Worm (Caenorhabditis elegans): ENCODE measurements around the gene ttr-42.

DNA sequence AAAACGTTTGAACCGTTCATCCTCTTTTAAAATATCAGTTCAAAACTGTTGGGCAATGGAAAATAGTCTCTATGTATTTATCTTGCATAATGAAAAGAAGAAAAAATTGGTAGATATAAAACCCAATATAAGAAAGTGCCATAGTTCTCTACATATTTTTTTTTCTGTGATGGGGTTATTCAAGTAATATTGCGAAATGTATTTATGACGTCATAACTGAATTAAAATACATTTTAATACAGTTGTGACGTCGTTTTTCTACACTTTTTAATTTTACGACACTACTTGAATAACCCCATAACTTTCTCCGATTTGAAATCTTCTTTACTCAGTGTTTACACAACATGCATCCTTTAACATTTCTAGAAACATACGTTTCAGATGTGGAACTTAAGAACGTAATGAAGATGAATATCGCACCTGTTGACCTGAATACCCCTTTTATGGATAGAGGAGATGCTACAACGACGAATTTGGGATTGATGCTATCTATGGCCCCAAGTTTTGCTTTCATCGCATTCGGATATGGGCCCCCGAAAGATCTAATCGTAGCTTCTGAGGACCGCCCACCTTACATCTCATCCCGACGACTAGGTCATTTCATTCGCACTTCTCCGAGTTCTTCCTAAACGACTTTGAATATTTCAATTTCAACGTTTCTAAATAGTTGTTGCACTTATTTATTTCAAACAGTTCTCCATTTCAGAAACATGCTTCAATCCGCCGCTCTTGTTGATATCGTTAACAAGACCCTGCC is 30.2 kb downstream of the ttr-42 start, which contains the start of gene T03G6.1:
- no peak for TF ChIP-seq ref-1 (GFP tag; conservative IDR thresholded peaks at IDR 0.05)
- TF ChIP-seq ztf-23 (GFP tag; IDR thresholded peaks at IDR 0.05): no peak
- TF ChIP-seq ztf-29 (GFP tag; IDR thresholded peaks at IDR 0.05): no peak
- no peak for TF ChIP-seq flt-1 (GFP tag; IDR thresholded peaks at IDR 0.05)
- TF ChIP-seq med-1 (GFP tag; optimal IDR thresholded peaks at IDR 0.05; ENCODE audit: insufficient read depth): no peak
